Worm (Caenorhabditis elegans): Measurements from ENCODE around the gene gpa-13.

Gene gpa-13

DNA sequence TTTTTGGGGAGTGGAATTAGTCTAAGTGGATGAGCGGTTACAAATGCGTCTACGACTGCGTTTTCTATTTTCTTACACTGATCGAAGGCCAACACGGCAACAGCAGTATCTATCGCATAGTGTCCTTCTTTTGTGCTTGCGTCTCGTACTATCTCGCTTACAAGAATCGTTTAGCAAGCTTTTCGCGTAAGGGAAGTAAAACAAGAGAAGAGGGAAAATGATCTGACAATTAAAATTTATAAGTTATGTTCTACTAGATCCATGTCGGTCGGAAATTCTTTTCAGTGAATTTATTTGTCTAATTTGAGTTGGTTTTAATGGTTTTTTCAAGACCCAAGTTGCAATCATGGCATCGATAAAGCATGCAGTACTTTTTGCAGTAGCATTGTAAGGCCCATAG, 32.3 kb upstream of the gpa-13 start, which contains the start of gene fkb-4:
fkb-4 (minus strand) TSS at position 101 of the 400 bp plus-strand sequence.
- no peak for TF ChIP-seq med-1 (GFP tag; optimal IDR thresholded peaks at IDR 0.05; ENCODE audit: insufficient read depth)
- no peak for TF ChIP-seq T22C8.4 (GFP tag; IDR thresholded peaks at IDR 0.05)
- no peak for TF ChIP-seq klf-2 (GFP tag; conservative IDR thresholded peaks at IDR 0.05)
- no peak for TF ChIP-seq cog-1 (tag; optimal IDR thresholded peaks at IDR 0.05)
- TF ChIP-seq flt-1 (GFP tag; IDR thresholded peaks at IDR 0.05) = no peak
- no peak for TF ChIP-seq ref-1 (GFP tag; conservative IDR thresholded peaks at IDR 0.05)
- no peak for TF ChIP-seq tab-1 (GFP tag; IDR thresholded peaks at IDR 0.05)
- no peak for TF ChIP-seq ztf-29 (GFP tag; IDR thresholded peaks at IDR 0.05)
- no peak for TF ChIP-seq ztf-23 (GFP tag; IDR thresholded peaks at IDR 0.05)

DNA sequence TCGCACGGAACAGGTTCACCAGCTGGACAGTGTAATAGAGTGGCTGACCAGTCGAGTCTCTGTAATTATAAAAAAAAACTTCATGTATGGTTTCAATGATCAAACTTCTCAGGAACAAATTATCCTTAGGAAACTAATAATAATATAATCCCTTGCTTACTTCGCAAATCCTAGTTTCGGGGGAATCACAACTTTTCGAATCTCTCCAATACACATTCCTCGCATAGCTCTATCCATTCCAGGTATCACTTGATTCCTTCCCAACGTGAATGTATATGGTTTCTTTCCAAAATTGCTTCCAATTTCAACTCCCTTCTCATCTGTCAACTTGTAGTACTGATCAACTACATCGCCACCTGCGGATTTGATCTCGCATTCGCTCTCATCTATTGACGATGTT, 31.6 kb upstream of the gpa-13 start:
- no peak for TF ChIP-seq ref-1 (GFP tag; conservative IDR thresholded peaks at IDR 0.05)
- no peak for TF ChIP-seq flt-1 (GFP tag; IDR thresholded peaks at IDR 0.05)
- TF ChIP-seq cog-1 (tag; optimal IDR thresholded peaks at IDR 0.05) = no peak
- TF ChIP-seq ztf-23 (GFP tag; IDR thresholded peaks at IDR 0.05) = no peak
- no peak for TF ChIP-seq tab-1 (GFP tag; IDR thresholded peaks at IDR 0.05)
- no peak for TF ChIP-seq ztf-29 (GFP tag; IDR thresholded peaks at IDR 0.05)
- no peak for TF ChIP-seq T22C8.4 (GFP tag; IDR thresholded peaks at IDR 0.05)
- TF ChIP-seq klf-2 (GFP tag; conservative IDR thresholded peaks at IDR 0.05) = no peak
- no peak for TF ChIP-seq med-1 (GFP tag; optimal IDR thresholded peaks at IDR 0.05; ENCODE audit: insufficient read depth)

DNA sequence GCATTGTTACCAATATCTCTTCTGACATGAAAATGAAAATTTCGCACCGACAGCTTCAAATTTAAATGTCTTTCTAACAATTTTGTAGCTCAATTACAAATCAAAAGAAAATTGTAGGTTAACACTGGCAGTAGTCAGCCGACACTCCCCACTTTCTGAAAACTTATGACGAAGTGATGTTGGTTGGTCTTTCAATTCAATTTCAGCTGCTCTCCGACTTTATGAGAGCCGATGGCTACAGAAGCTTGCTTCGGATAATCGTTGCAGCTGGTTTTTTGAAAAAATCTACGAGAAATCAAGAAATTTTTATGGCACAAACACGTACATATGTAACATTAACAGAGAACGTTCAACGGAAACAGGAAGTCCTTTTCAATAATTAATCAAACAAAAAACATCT, 30.1 kb upstream of the gpa-13 start, which contains the start of gene sre-20:
sre-20 (minus strand) TSS at position 101 of the 400 bp plus-strand sequence.
- TF ChIP-seq T22C8.4 (GFP tag; IDR thresholded peaks at IDR 0.05) (no peak), ref-1 (GFP tag; conservative IDR thresholded peaks at IDR 0.05) (no peak), flt-1 (GFP tag; IDR thresholded peaks at IDR 0.05) (no peak), ztf-29 (GFP tag; IDR thresholded peaks at IDR 0.05) (no peak)

DNA sequence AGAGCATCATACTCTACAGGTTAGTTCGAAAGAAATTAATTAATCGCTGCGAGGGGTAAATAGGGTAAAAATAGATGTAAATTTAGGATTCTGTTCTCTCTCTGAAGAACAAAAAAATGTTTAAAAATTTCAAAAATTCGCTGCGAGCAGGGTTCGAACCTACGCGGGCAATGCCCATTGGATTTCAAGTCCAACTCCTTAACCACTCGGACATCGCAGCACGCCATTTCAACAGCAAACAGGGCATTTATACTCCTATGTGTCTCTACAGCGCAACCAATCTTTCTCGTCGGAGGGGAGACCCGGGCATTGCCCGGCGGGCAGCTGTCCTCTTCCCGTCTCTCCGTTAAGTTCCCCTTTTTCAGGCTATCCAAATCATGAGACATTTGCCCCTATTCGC, 25.5 kb upstream of the gpa-13 start:
- TF ChIP-seq T22C8.4 (GFP tag; IDR thresholded peaks at IDR 0.05) (peak; percentile 93), klf-2 (GFP tag; conservative IDR thresholded peaks at IDR 0.05) (peak; percentile 98), ref-1 (GFP tag; conservative IDR thresholded peaks at IDR 0.05) (peak; percentile 90), flt-1 (GFP tag; IDR thresholded peaks at IDR 0.05) (peak; percentile 97), med-1 (GFP tag; optimal IDR thresholded peaks at IDR 0.05; ENCODE audit: insufficient read depth) (peak; percentile 67), ztf-23 (GFP tag; IDR thresholded peaks at IDR 0.05) (peak; percentile 97), ztf-29 (GFP tag; IDR thresholded peaks at IDR 0.05) (peak; percentile 96), tab-1 (GFP tag; IDR thresholded peaks at IDR 0.05) (peak; percentile 96), cog-1 (tag; optimal IDR thresholded peaks at IDR 0.05) (peak; percentile 58)

DNA sequence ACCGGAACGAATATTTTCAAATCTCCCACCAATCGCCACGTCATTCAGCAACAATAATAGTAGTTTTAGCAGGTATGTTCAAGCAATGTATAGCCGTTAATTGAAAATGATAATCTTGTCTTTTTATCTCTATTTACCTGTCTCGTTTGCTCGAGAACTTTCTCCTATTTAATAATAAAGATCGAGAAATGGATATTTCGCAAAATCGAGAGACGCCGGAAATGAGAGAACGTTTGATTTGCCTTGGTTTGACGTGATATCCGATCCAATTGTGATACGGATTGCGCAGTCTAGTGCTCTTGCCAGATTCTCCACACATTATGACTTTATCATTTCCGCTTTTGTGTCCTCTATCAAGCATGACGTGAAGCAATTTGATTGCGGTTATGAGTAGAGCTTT, 19.1 kb upstream of the gpa-13 start:
- TF ChIP-seq ztf-23 (GFP tag; IDR thresholded peaks at IDR 0.05) (no peak), cog-1 (tag; optimal IDR thresholded peaks at IDR 0.05) (no peak), klf-2 (GFP tag; conservative IDR thresholded peaks at IDR 0.05) (no peak), tab-1 (GFP tag; IDR thresholded peaks at IDR 0.05) (no peak), flt-1 (GFP tag; IDR thresholded peaks at IDR 0.05) (no peak)

DNA sequence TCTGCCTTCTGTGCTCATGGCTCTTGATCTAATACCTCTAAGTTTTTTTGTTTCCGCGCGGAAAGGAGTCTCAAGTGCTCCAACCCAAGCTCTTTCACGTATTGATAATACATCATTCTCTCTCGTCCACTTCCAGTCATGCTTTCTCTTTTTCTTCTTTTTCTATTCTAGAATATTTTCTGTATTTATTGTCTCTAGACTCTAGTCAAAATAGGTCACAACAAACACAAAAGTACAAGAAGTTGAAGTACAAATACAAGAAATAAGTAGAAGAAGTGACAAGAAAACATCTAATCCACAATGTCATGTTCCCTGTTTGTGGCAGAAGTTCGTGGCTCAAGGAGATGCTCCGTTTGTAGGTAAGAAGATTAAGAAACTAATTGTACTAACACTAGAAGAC, 18.5 kb upstream of the gpa-13 start, which contains the start of gene ZC455.1:
ZC455.1 (plus strand) TSS at position 301 of the 400 bp plus-strand sequence.
- TF ChIP-seq tab-1 (GFP tag; IDR thresholded peaks at IDR 0.05) = no peak
- TF ChIP-seq ztf-29 (GFP tag; IDR thresholded peaks at IDR 0.05) = no peak
- no peak for TF ChIP-seq ztf-23 (GFP tag; IDR thresholded peaks at IDR 0.05)
- TF ChIP-seq med-1 (GFP tag; optimal IDR thresholded peaks at IDR 0.05; ENCODE audit: insufficient read depth) = no peak
- TF ChIP-seq flt-1 (GFP tag; IDR thresholded peaks at IDR 0.05) = no peak
- no peak for TF ChIP-seq T22C8.4 (GFP tag; IDR thresholded peaks at IDR 0.05)
- no peak for TF ChIP-seq ref-1 (GFP tag; conservative IDR thresholded peaks at IDR 0.05)
- no peak for TF ChIP-seq cog-1 (tag; optimal IDR thresholded peaks at IDR 0.05)
- no peak for TF ChIP-seq klf-2 (GFP tag; conservative IDR thresholded peaks at IDR 0.05)

DNA sequence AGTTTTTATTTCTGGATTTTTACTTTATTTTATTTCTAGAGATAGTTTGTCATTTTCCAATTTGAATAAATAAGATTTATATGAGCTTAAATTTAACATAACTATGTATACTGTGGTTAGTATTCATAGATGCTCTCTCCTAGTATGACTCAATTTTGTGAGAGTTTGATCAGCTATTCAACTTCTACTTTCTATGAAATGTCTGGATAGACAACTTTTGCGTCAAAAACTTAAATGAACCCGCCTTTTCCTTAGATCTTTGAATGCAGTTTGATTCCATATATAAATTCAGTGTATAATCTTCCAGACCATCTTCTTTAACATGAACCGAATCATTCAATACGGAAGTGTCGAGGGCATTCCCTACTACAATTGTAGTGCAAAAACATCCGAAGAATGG, 14.2 kb upstream of the gpa-13 start, which contains the start of gene srt-43:
srt-43 (plus strand) TSS at position 301 of the 400 bp plus-strand sequence.
- no peak for TF ChIP-seq klf-2 (GFP tag; conservative IDR thresholded peaks at IDR 0.05)
- no peak for TF ChIP-seq ztf-23 (GFP tag; IDR thresholded peaks at IDR 0.05)
- no peak for TF ChIP-seq ref-1 (GFP tag; conservative IDR thresholded peaks at IDR 0.05)
- no peak for TF ChIP-seq med-1 (GFP tag; optimal IDR thresholded peaks at IDR 0.05; ENCODE audit: insufficient read depth)
- no peak for TF ChIP-seq cog-1 (tag; optimal IDR thresholded peaks at IDR 0.05)
- no peak for TF ChIP-seq ztf-29 (GFP tag; IDR thresholded peaks at IDR 0.05)
- TF ChIP-seq tab-1 (GFP tag; IDR thresholded peaks at IDR 0.05) = no peak
- no peak for TF ChIP-seq T22C8.4 (GFP tag; IDR thresholded peaks at IDR 0.05)
- TF ChIP-seq flt-1 (GFP tag; IDR thresholded peaks at IDR 0.05) = no peak

DNA sequence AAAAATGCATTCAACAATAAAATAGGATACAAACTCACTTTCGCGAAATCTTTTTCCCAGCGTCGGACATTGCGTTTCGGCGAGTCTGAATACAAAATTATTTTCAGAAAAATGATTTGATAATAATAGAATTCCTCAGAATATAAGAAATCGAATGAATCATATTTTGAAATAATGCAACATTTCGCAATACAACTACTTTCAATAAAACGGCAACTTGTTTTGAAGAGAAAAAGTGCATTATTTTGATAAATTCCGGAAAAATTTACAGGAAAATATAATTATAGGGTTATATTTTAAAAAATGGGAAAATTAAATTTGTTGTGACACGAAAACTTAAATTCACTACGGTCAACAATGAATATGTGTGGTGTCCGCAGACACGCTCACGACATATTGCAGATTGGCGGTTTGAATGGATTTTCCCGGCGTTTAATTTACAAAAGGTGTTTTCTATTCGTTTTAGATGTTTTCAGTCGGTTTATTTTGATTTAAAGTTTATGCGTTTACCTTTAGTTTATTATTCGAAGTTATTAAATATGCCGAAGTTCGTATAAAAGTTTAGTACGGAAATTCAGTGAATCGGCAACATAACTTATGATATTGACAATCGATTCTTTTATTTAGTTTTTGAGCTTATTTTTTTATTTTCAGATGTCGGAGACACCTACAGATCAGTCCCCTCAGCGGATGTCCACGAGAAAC, 8.7 kb upstream of the gpa-13 start, which contains the start of the genes abcf-1 and scc-3:
abcf-1 (minus strand) TSS at position 85 of the 705 bp plus-strand sequence.
scc-3 (plus strand) TSS at position 655 of the 705 bp plus-strand sequence.
- no peak for TF ChIP-seq flt-1 (GFP tag; IDR thresholded peaks at IDR 0.05)
- no peak for TF ChIP-seq cog-1 (tag; optimal IDR thresholded peaks at IDR 0.05)
- TF ChIP-seq klf-2 (GFP tag; conservative IDR thresholded peaks at IDR 0.05) = no peak
- no peak for TF ChIP-seq ztf-23 (GFP tag; IDR thresholded peaks at IDR 0.05)
- TF ChIP-seq ref-1 (GFP tag; conservative IDR thresholded peaks at IDR 0.05) = no peak
- TF ChIP-seq tab-1 (GFP tag; IDR thresholded peaks at IDR 0.05) = no peak
- no peak for TF ChIP-seq T22C8.4 (GFP tag; IDR thresholded peaks at IDR 0.05)
- TF ChIP-seq med-1 (GFP tag; optimal IDR thresholded peaks at IDR 0.05; ENCODE audit: insufficient read depth) = no peak
- TF ChIP-seq ztf-29 (GFP tag; IDR thresholded peaks at IDR 0.05) = no peak

DNA sequence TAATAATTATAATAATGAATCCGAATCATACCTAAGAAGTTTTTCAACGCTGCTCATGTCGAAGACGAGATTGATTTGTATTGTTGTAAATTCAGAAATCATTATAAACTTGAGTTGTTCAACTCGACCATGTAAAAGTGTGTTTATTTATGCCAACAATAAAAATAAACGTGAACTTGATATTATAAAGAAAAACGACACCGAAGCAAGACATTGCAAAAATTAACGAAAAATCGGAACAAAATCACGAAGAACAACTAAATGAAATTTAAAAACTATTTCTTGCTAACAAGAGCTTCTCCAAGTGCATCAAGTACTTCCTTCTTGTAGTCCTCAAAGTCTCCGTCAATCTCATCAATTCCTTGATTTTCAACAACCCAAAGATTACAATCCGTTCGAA, 6.2 kb upstream of the gpa-13 start, which contains the start of gene F18E2.15:
F18E2.15 (minus strand) TSS at position 101 of the 400 bp plus-strand sequence.
- TF ChIP-seq med-1 (GFP tag; optimal IDR thresholded peaks at IDR 0.05; ENCODE audit: insufficient read depth) (no peak), flt-1 (GFP tag; IDR thresholded peaks at IDR 0.05) (no peak), ztf-23 (GFP tag; IDR thresholded peaks at IDR 0.05) (no peak)

Measured in whole organism, midembryonic.